Worm (Caenorhabditis elegans) whole organism, young adult: ENCODE data around the gene F26A1.7.

Source experiments
- B0261.1 ChIP-seq: sonication (generic microtip); optimal IDR thresholded peaks from 2 replicates; lab custom pipeline; 2016; ENCODE audit warnings: mild to moderate bottlenecking, missing genetic modification characterization, moderate library complexity, missing compliant biosample characterization
- F33H1.4 ChIP-seq: fragments of 200-800 bp; sonication (Bioruptor generic); IDR thresholded peaks from 2 replicates; pipeline ENCODE4 v1.3.6; 2022; ENCODE audit warnings: missing genetic modification reagents, missing genetic modification characterization, missing compliant biosample characterization
- F52B5.7 ChIP-seq: sonication (generic microtip); optimal IDR thresholded peaks from 2 replicates; lab custom pipeline; 2016; ENCODE audit warnings: mild to moderate bottlenecking, missing genetic modification characterization, missing compliant biosample characterization
- ama-1 ChIP-seq, 3 experiments: fragments of 150-350 bp in 1 of 3; sonication (generic microtip) in 2 of 3; optimal IDR thresholded peaks; 2 replicates each; lab custom pipeline; 2014 to 2018; ENCODE audit warnings: missing biosample characterization in 2 of 3, missing genetic modification characterization in 2 of 3, missing genetic modification reagents in 2 of 3
- dpl-1 ChIP-seq: fragments of 150-350 bp; optimal IDR thresholded peaks from 2 replicates; lab custom pipeline; 2014; ENCODE audit warnings: missing biosample characterization, missing genetic modification reagents, missing genetic modification characterization
- gei-17 ChIP-seq: fragments of 200-800 bp; sonication (Bioruptor generic); optimal IDR thresholded peaks from 2 replicates; lab custom pipeline; 2018; ENCODE audit warnings: mild to moderate bottlenecking, missing genetic modification characterization, missing compliant biosample characterization
- hlh-26 ChIP-seq: fragments of 200-800 bp; sonication (Bioruptor generic); conservative IDR thresholded peaks from 2 replicates; pipeline ENCODE4 v1.3.6; 2022; ENCODE audit warnings: missing genetic modification reagents, missing genetic modification characterization, missing compliant biosample characterization
- rec-8 ChIP-seq, 2 experiments: sonication (generic microtip); optimal IDR thresholded peaks; 2 replicates each; lab custom pipeline; 2016; ENCODE audit warnings: mild to moderate bottlenecking in 2 of 2, missing genetic modification characterization in 2 of 2, missing genetic modification reagents in 2 of 2, missing genotype in 2 of 2, missing biosample characterization in 1 of 2, missing compliant biosample characterization in 1 of 2, moderate library complexity in 1 of 2
- ztf-22 ChIP-seq: fragments of 200-800 bp; sonication (Bioruptor generic); optimal IDR thresholded peaks from 2 replicates; lab custom pipeline; 2018; ENCODE audit warnings: mild to moderate bottlenecking, missing genetic modification characterization, moderate library complexity, missing compliant biosample characterization
- ztf-3 ChIP-seq: fragments of 200-800 bp; sonication (Bioruptor generic); optimal IDR thresholded peaks from 2 replicates; lab custom pipeline; 2018; ENCODE audit warnings: mild to moderate bottlenecking, missing genetic modification characterization, missing compliant biosample characterization

DNA sequence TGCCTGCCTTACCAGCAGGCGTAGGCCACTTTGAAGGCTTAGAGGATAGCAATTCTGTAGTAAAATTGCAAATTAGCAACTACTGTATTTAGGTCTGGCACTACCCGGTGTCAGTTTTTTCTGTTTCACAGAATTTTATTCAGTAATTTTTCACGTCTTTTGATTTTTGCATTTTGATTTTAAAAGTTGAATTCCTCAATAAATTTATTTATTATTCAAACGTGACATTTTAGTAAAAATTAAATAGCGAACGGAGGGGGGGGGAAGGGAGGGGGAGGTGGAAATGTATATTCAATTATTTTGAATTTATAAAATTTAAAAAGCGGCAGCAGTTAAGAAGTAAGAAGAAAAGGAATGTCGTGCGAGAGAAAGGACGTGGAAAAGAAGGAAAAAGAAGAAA is 2.5 kb downstream of the F26A1.7 start, which contains the start of gene F26A1.4:
- TF ChIP-seq F52B5.7 (tag; lab: Kevin White, UChicago) (no peak), ztf-22 (GFP tag; lab: Kevin White, UChicago) (no peak), ztf-3 (GFP tag; lab: Kevin White, UChicago) (no peak), F33H1.4 (no peak), gei-17 (no peak), dpl-1 (GFP tag; lab: Kevin White, UChicago) (no peak), rec-8 (tag; optimal IDR thresholded peaks at IDR 0.05; lab: Kevin White, UChicago) (no peak), hlh-26 (GFP tag; lab: Robert Waterston, UW) (no peak), ama-1 (optimal IDR thresholded peaks at IDR 0.05; lab: Kevin White, UChicago) (no peak), ama-1 (GFP tag; optimal IDR thresholded peaks at IDR 0.05; lab: Kevin White, UChicago) (no peak), B0261.1 (tag; lab: Kevin White, UChicago) (no peak)
